Worm (Caenorhabditis elegans) whole organism, young adult: Measurements from ENCODE around the gene duxl-1.

Experiments
- B0261.1 ChIP-seq: sonication (generic microtip); optimal IDR thresholded peaks from 2 replicates; lab custom pipeline; 2016; ENCODE audit warnings: mild to moderate bottlenecking, missing genetic modification characterization, moderate library complexity, missing compliant biosample characterization
- ama-1 ChIP-seq, 3 experiments: fragments of 150-350 bp in 1 of 3; sonication (generic microtip) in 2 of 3; optimal IDR thresholded peaks; 2 replicates each; lab custom pipeline; 2014 to 2018; ENCODE audit warnings: missing biosample characterization in 2 of 3, missing genetic modification characterization in 2 of 3, missing genetic modification reagents in 2 of 3
- cebp-1 ChIP-seq, 2 experiments: fragments of 200-800 bp in 1 of 2; sonication (Bioruptor generic) in 1 of 2; sonication (generic microtip) in 1 of 2; IDR thresholded peaks in 1 of 2; optimal IDR thresholded peaks in 1 of 2; 2 replicates each; pipeline versions ENCODE4 v1.3.6 to Lab custom; 2017 to 2022; ENCODE audit warnings: missing compliant biosample characterization in 2 of 2, missing genetic modification characterization in 2 of 2, mild to moderate bottlenecking in 1 of 2, missing genetic modification reagents in 1 of 2, moderate library complexity in 1 of 2
- him-1 ChIP-seq: sonication (generic microtip); optimal IDR thresholded peaks from 2 replicates; lab custom pipeline; 2016; ENCODE audit warnings: missing genotype, missing genetic modification reagents, missing genetic modification characterization, missing compliant biosample characterization
- tbp1 ChIP-seq: fragments of 200-800 bp; sonication (Bioruptor generic); optimal IDR thresholded peaks from 2 replicates; lab custom pipeline; 2018; ENCODE audit warnings: mild to moderate bottlenecking, missing genetic modification characterization, missing compliant biosample characterization

ce11 chrII:1621795-1622194 is 41.7 kb upstream of the duxl-1 start:
- TF ChIP-seq him-1 (no peak), B0261.1 (no peak), tbp1 (GFP tag; lab: Kevin White, UChicago) (no peak), cebp-1 (GFP tag; IDR thresholded peaks at IDR 0.05; lab: Robert Waterston, UW) (no peak), cebp-1 (tag; optimal IDR thresholded peaks at IDR 0.05; lab: Kevin White, UChicago) (no peak), ama-1 (optimal IDR thresholded peaks at IDR 0.05; lab: Kevin White, UChicago) (no peak), ama-1 (GFP tag; optimal IDR thresholded peaks at IDR 0.05; lab: Kevin White, UChicago) (no peak)
